Fruit fly (Drosophila melanogaster) whole organism, wandering third instar larva: Measurements from ENCODE around the gene CG31437.

ENCODE experiments used
- Abd-B ChIP-seq: fragments of >200 bp; optimal IDR thresholded peaks from 2 replicates; lab custom pipeline; 2017; ENCODE audit warnings: missing biosample characterization, missing genetic modification characterization
- CG32264 ChIP-seq: fragments of 200-800 bp; sonication (Bioruptor generic); optimal IDR thresholded peaks from 2 replicates; lab custom pipeline; 2016; ENCODE audit warnings: missing biosample characterization, missing genetic modification characterization
- CrebA ChIP-seq: fragments of 200-800 bp; sonication (Bioruptor generic); optimal IDR thresholded peaks from 2 replicates; lab custom pipeline; 2016; ENCODE audit warnings: missing biosample characterization, mild to moderate bottlenecking, missing genetic modification characterization, borderline replicate concordance
- Dfd ChIP-seq: fragments of >200 bp; optimal IDR thresholded peaks from 2 replicates; lab custom pipeline; 2017; ENCODE audit warnings: missing biosample characterization, missing genetic modification characterization
- GATAd ChIP-seq: sonication (Bioruptor generic); optimal IDR thresholded peaks from 2 replicates; lab custom pipeline; 2016; ENCODE audit warnings: missing biosample characterization, missing genetic modification characterization
- HLH106 ChIP-seq: fragments of 200-800 bp; optimal IDR thresholded peaks from 3 replicates; lab custom pipeline; 2019; ENCODE audit warnings: missing biosample characterization, mild to moderate bottlenecking, missing genetic modification characterization, moderate library complexity
- Hnf4 ChIP-seq: fragments of 200-800 bp; sonication (Bioruptor generic); optimal IDR thresholded peaks from 2 replicates; lab custom pipeline; 2016; ENCODE audit warnings: missing biosample characterization, mild to moderate bottlenecking, missing genetic modification characterization
- Hr83 ChIP-seq: fragments of 200-300 bp; sonication (Bioruptor generic); optimal IDR thresholded peaks from 2 replicates; lab custom pipeline; 2016; ENCODE audit warnings: missing biosample characterization, mild to moderate bottlenecking, missing genetic modification characterization, moderate library complexity; ENCODE audit not compliant: poor library complexity, severe bottlenecking
- Jra ChIP-seq: sonication (Bioruptor generic); optimal IDR thresholded peaks from 2 replicates; lab custom pipeline; 2016; ENCODE audit warnings: missing biosample characterization, missing genetic modification characterization
- Mio ChIP-seq: sonication (Bioruptor generic); optimal IDR thresholded peaks from 2 replicates; lab custom pipeline; 2016; ENCODE audit warnings: missing biosample characterization, missing genetic modification characterization
- Myc ChIP-seq: fragments of >200 bp; optimal IDR thresholded peaks from 2 replicates; lab custom pipeline; 2017
- OdsH ChIP-seq: fragments of 200-800 bp; sonication (Bioruptor generic); optimal IDR thresholded peaks from 2 replicates; lab custom pipeline; 2016; ENCODE audit warnings: missing biosample characterization, mild to moderate bottlenecking, missing genetic modification characterization
- Rel ChIP-seq, 2 experiments: fragments of 200-800 bp; sonication (Bioruptor generic) in 1 of 2; optimal IDR thresholded peaks; 2 replicates in 1 of 2; 3 replicates in 1 of 2; lab custom pipeline; 2016 to 2019; ENCODE audit warnings: mild to moderate bottlenecking in 2 of 2, missing biosample characterization in 2 of 2, missing genetic modification characterization in 2 of 2, moderate library complexity in 1 of 2
- Sp1 ChIP-seq: fragments of 200-800 bp; sonication (Bioruptor generic); optimal IDR thresholded peaks from 3 replicates; lab custom pipeline; 2019; ENCODE audit warnings: missing biosample characterization, mild to moderate bottlenecking, missing genetic modification characterization, moderate library complexity
- br ChIP-seq: fragments of 200-800 bp; sonication (Bioruptor generic); optimal IDR thresholded peaks from 2 replicates; lab custom pipeline; 2016; ENCODE audit warnings: missing biosample characterization, missing genetic modification characterization
- dmrt93B ChIP-seq: fragments of 200-800 bp; sonication (Bioruptor generic); optimal IDR thresholded peaks from 2 replicates; lab custom pipeline; 2018; ENCODE audit warnings: missing biosample characterization, mild to moderate bottlenecking, missing genetic modification characterization
- ey ChIP-seq: fragments of 200-800 bp; sonication (Bioruptor generic); optimal IDR thresholded peaks from 2 replicates; lab custom pipeline; 2016; ENCODE audit warnings: missing biosample characterization, missing genetic modification characterization
- foxo ChIP-seq, 2 experiments: fragments of 200-800 bp; sonication (Bioruptor generic); optimal IDR thresholded peaks; 2 replicates in 1 of 2; 3 replicates in 1 of 2; lab custom pipeline; 2016 to 2017; ENCODE audit warnings: missing biosample characterization in 2 of 2, missing genetic modification characterization in 2 of 2
- fru ChIP-seq: fragments of 200-800 bp; sonication (Bioruptor generic); optimal IDR thresholded peaks from 3 replicates; lab custom pipeline; 2016; ENCODE audit warnings: missing biosample characterization, mild to moderate bottlenecking, missing genetic modification characterization
- h ChIP-seq: fragments of 200-800 bp; sonication (Bioruptor generic); optimal IDR thresholded peaks from 3 replicates; lab custom pipeline; 2016; ENCODE audit warnings: missing biosample characterization, mild to moderate bottlenecking, missing genetic modification characterization
- jim ChIP-seq: fragments of 175-275, 200-325 bp; sonication (Bioruptor generic); optimal IDR thresholded peaks from 2 replicates; lab custom pipeline; 2016; ENCODE audit warnings: missing biosample characterization, mild to moderate bottlenecking, missing genetic modification characterization
- lola ChIP-seq: fragments of >200 bp; optimal IDR thresholded peaks from 2 replicates; lab custom pipeline; 2017; ENCODE audit warnings: missing biosample characterization, missing genetic modification characterization
- pan ChIP-seq: fragments of >200 bp; optimal IDR thresholded peaks from 2 replicates; lab custom pipeline; 2017
- rgr ChIP-seq: fragments of 200-800 bp; sonication (Bioruptor generic); optimal IDR thresholded peaks from 3 replicates; lab custom pipeline; 2016; ENCODE audit warnings: missing biosample characterization, mild to moderate bottlenecking, missing genetic modification characterization
- sage ChIP-seq: fragments of 200-800 bp; sonication (Bioruptor generic); optimal IDR thresholded peaks from 2 replicates; lab custom pipeline; 2016; ENCODE audit warnings: missing biosample characterization, mild to moderate bottlenecking, missing genetic modification characterization
- tai ChIP-seq: sonication (Bioruptor generic); optimal IDR thresholded peaks from 2 replicates; lab custom pipeline; 2016; ENCODE audit warnings: missing biosample characterization, missing genetic modification characterization
- usp ChIP-seq: fragments of >200 bp; optimal IDR thresholded peaks from 2 replicates; lab custom pipeline; 2017; ENCODE audit warnings: missing biosample characterization, missing genetic modification characterization
- woc ChIP-seq: sonication (Bioruptor generic); optimal IDR thresholded peaks from 2 replicates; lab custom pipeline; 2016; ENCODE audit warnings: missing biosample characterization, mild to moderate bottlenecking, missing genetic modification characterization

Gene CG31437

DNA sequence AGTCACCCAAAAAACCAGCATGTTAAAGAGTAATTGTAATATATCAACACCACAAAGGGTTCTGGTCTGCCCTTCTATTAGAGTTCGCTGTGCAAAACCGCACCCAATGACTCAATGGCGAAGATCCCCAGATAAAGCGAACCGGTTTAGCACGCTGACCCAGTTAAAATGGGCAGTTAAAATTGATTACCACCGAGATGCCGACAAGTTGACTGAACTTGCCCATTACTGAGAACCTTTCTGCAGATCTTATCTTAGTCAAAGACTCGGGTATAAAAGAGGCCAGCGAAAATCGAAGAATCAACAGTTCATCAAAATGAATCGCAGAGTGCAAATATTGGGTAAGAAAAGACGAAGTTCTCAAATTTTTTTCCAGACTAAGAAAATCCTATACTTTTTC, at the start of gene CG31437:
Gene CG31437, plus strand, starts transcription at position 301 of the 400 bp plus-strand sequence.
- TF ChIP-seq h (GFP tag; lab: Kevin White, UChicago) (no peak), tai (no peak), CrebA (GFP tag; lab: Kevin White, UChicago) (no peak), Mio (GFP tag; lab: Kevin White, UChicago) (no peak), rgr (GFP tag; lab: Kevin White, UChicago) (no peak), Hnf4 (no peak), Jra (GFP tag; lab: Kevin White, UChicago) (no peak)
- TF ChIP-seq, all 38 proteins: peak for 0

DNA sequence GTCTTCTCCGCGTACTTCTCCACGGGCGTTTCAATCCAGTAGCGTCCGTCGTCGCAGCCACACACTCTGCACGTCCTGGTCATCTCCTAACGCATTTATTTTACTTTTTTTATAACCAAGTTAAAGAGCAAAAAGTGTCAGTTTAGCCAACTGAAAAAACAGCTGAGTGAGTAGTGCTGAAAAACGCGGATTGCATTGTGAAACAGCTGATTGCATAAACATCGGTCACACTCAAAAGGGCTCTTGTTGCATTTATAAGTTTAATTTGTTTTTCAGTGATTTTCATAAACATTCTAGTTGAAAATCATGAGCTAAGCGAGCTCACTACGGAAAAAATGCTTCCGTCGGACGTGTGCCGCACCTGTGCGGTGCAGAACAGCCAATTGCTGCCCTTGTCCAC, 48.4 kb upstream of the CG31437 start, which contains the start of the genes CG10669 and CG11902:
Gene CG10669, minus strand, starts transcription at position 179 of the 400 bp plus-strand sequence.
Gene CG11902, plus strand, starts transcription at position 193 of the 400 bp plus-strand sequence.
- TF ChIP-seq Hr83: peak; percentile 18
- TF ChIP-seq h (GFP tag; lab: Kevin White, UChicago): no peak

DNA sequence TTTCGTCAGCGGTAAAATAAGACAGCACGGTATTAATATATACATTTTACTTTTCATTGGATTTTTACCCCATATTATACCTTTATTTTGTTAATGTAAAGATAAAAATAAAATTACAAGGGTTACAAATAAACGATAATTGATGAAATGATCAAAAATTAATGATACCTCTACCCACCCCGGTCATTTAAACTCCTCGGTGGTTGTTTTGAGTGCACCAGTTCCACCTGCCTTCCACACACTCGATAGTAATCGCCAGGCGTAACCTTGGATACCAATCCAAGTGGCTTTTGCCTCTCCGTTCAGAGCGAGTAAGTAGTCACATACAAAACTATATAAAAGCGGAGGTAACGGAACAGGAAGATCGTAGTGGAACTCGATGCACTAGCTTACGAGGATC, 43.5 kb upstream of the CG31437 start, which contains the start of gene rha:
Gene rha, plus strand, starts transcription at position 301 of the 400 bp plus-strand sequence.
- TF ChIP-seq woc (GFP tag; lab: Kevin White, UChicago): no peak
- TF ChIP-seq Sp1 (GFP tag; lab: Kevin White, UChicago): no peak
- no peak for TF ChIP-seq sage (GFP tag; lab: Kevin White, UChicago)
- TF ChIP-seq foxo (GFP tag; optimal IDR thresholded peaks at IDR 0.05; lab: Kevin White, UChicago): no peak
- no peak for TF ChIP-seq Dfd (GFP tag; lab: Kevin White, UChicago)

DNA sequence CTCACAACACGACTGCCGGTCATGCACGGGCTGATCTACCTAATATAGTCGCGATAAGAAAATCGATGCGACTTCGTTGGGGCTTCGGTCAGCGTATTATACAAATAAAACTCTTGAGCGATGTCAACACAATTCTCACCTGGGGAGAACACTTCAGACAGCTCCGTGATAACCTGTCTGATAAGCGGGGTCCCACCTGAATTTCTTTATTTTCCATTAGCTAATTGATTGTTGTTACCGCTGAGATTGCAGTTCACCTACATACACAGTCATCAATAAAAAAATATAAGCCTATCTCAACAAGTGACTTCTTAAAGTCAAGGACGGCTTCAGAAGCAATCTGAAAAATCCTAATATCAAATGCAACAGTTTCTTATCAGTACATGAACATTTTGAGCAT, 36.6 kb upstream of the CG31437 start, which contains the start of gene tobi:
Gene tobi, minus strand, starts transcription at position 23 of the 400 bp plus-strand sequence.
- TF ChIP-seq Rel (GFP tag; optimal IDR thresholded peaks at IDR 0.05; lab: Kevin White, UChicago) (no peak), Rel (tag; optimal IDR thresholded peaks at IDR 0.05; lab: Kevin White, UChicago) (no peak), CG32264 (GFP tag; lab: Kevin White, UChicago) (no peak), Hr83 (no peak), usp (GFP tag; lab: Kevin White, UChicago) (no peak), lola (GFP tag; lab: Kevin White, UChicago) (no peak), OdsH (GFP tag; lab: Kevin White, UChicago) (no peak), dmrt93B (no peak), tai (no peak), HLH106 (tag; lab: Kevin White, UChicago) (no peak), jim (GFP tag; lab: Kevin White, UChicago) (no peak), Hnf4 (no peak), CrebA (GFP tag; lab: Kevin White, UChicago) (no peak), pan (no peak), woc (GFP tag; lab: Kevin White, UChicago) (no peak), br (GFP tag; lab: Kevin White, UChicago) (no peak), fru (no peak), Myc (no peak), Dfd (GFP tag; lab: Kevin White, UChicago) (no peak)

DNA sequence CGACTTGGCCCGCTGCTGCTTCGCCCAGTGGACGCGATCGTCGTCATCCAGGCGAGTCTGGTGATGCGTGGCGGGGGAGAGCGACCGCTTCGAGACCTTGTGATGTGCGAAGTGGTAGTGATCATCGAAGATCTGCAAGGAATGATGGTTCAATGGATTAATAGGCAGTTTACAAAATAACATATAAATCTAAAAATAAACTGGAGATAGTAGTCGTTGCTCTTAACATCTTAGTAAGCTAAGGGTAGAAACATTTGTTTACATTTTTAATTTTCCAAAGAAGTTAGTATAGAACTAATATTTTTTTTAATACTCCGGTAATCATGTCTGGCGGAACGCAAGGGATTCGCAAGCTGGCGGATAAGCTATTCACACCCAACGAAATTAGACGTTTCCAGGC, 25.5 kb upstream of the CG31437 start, which contains the start of gene ND-49L:
Gene ND-49L, plus strand, starts transcription at position 301 of the 400 bp plus-strand sequence.
- TF ChIP-seq pan: no peak
- no peak for TF ChIP-seq Sp1 (GFP tag; lab: Kevin White, UChicago)
- no peak for TF ChIP-seq dmrt93B
- no peak for TF ChIP-seq Abd-B
- no peak for TF ChIP-seq br (GFP tag; lab: Kevin White, UChicago)
- TF ChIP-seq GATAd: no peak
- no peak for TF ChIP-seq sage (GFP tag; lab: Kevin White, UChicago)
- TF ChIP-seq, all 38 proteins: peak for 0

DNA sequence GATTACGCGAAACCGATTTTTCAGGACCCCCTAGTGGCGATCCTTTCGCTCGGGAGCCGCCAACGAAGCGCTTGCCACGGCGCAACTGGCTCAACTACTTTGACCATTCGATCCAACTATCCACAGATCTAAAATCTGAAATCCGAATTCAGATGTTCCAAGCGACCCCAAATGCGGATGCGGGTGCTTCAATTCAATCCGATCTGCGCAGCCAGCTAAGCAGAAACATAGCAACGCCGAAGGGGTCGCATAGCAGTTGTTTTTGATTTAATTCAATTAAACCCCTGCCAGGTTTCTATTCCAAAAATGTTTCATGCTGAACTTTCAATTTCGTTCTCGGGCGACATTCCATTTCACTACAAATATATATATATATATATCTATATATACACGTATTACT, 819 bp upstream of the CG31437 start, which contains the start of gene alrm:
Gene alrm, minus strand, starts transcription at position 101 of the 400 bp plus-strand sequence.
- TF ChIP-seq ey (no peak), Dfd (GFP tag; lab: Kevin White, UChicago) (no peak), Rel (GFP tag; optimal IDR thresholded peaks at IDR 0.05; lab: Kevin White, UChicago) (no peak), Rel (tag; optimal IDR thresholded peaks at IDR 0.05; lab: Kevin White, UChicago) (no peak), CG32264 (GFP tag; lab: Kevin White, UChicago) (no peak), sage (GFP tag; lab: Kevin White, UChicago) (no peak), CrebA (GFP tag; lab: Kevin White, UChicago) (no peak), jim (GFP tag; lab: Kevin White, UChicago) (no peak), tai (no peak)
